Fruit fly (Drosophila melanogaster) whole organism, embryonic: Measurements from ENCODE around the gene CG31922.
A peak's percentile ranks its signal among the peaks of the same experiment; 100 is the strongest.

ENCODE experiments used
- ATbp ChIP-seq: fragments of 200-800 bp; sonication (Bioruptor generic); optimal IDR thresholded peaks from 2 replicates; lab custom pipeline; 2017; ENCODE audit warnings: missing biosample characterization, mild to moderate bottlenecking, missing genetic modification characterization, missing genetic modification reagents
- Bgb ChIP-seq: fragments of 200-800 bp; sonication (Bioruptor generic); IDR thresholded peaks from 2 replicates; pipeline ENCODE4 v1.3.6; 2022; ENCODE audit warnings: missing biosample characterization, missing genetic modification characterization; ENCODE audit not compliant: partially characterized antibody
- CG10366 ChIP-seq: fragments of 200-800 bp; sonication (Bioruptor generic); IDR thresholded peaks from 2 replicates; pipeline ENCODE4 v1.3.6; 2022; ENCODE audit warnings: missing biosample characterization, missing genetic modification characterization
- CG11723 ChIP-seq: fragments of 200-800 bp; sonication (Bioruptor generic); optimal IDR thresholded peaks from 2 replicates; lab custom pipeline; 2017; ENCODE audit warnings: missing biosample characterization, mild to moderate bottlenecking, missing genetic modification characterization
- CG12219 ChIP-seq: fragments of 200-800 bp; sonication (Bioruptor generic); optimal IDR thresholded peaks from 3 replicates; lab custom pipeline; 2018; ENCODE audit warnings: missing biosample characterization, mild to moderate bottlenecking, missing genetic modification characterization
- CG12744 ChIP-seq: fragments of 200-800 bp; sonication (Bioruptor generic); optimal IDR thresholded peaks from 2 replicates; lab custom pipeline; 2016; ENCODE audit warnings: missing biosample characterization, missing genetic modification characterization
- CG14014 ChIP-seq: fragments of 200-800 bp; sonication (Bioruptor generic); IDR thresholded peaks from 2 replicates; pipeline ENCODE4 v1.3.6; 2022; ENCODE audit warnings: missing biosample characterization, missing genetic modification characterization
- CG14860 ChIP-seq: fragments of 200-800 bp; sonication (Bioruptor generic); IDR thresholded peaks from 3 replicates; pipeline ENCODE4 v1.3.6; 2022; ENCODE audit warnings: missing biosample characterization, missing genetic modification characterization; ENCODE audit not compliant: partially characterized antibody
- CG15269 ChIP-seq: fragments of 200-800 bp; sonication (Bioruptor generic); optimal IDR thresholded peaks from 2 replicates; lab custom pipeline; 2018; ENCODE audit warnings: missing biosample characterization, mild to moderate bottlenecking, missing genetic modification characterization, moderate library complexity
- CG1647 ChIP-seq: fragments of 200-800 bp; sonication (Bioruptor generic); optimal IDR thresholded peaks from 3 replicates; lab custom pipeline; 2016; ENCODE audit warnings: missing biosample characterization, missing genetic modification characterization
- CG17912 ChIP-seq: fragments of 200-800 bp; sonication (Bioruptor generic); optimal IDR thresholded peaks from 2 replicates; lab custom pipeline; 2018; ENCODE audit warnings: missing biosample characterization, mild to moderate bottlenecking, missing genetic modification characterization
- CG18011 ChIP-seq: fragments of 200-800 bp; sonication (Bioruptor generic); optimal IDR thresholded peaks from 2 replicates; lab custom pipeline; 2017; ENCODE audit warnings: missing biosample characterization, missing genetic modification characterization, mild to moderate bottlenecking, moderate library complexity, missing genotype
- CG18619 ChIP-seq: fragments of 200-800 bp; sonication (Bioruptor generic); optimal IDR thresholded peaks from 3 replicates; lab custom pipeline; 2017; ENCODE audit warnings: missing biosample characterization, mild to moderate bottlenecking, missing genetic modification characterization
- CG3726 ChIP-seq: fragments of 200-800 bp; sonication (Bioruptor generic); IDR thresholded peaks from 3 replicates; pipeline ENCODE4, ENCODE4 v1.3.6; 2022; ENCODE audit warnings: missing biosample characterization, missing genetic modification characterization
- CG5180 ChIP-seq: fragments of 200-800 bp; sonication (Bioruptor generic); optimal IDR thresholded peaks from 3 replicates; lab custom pipeline; 2017; ENCODE audit warnings: missing biosample characterization, missing genetic modification characterization, mild to moderate bottlenecking, moderate library complexity, missing genetic modification reagents
- CG6654 ChIP-seq: fragments of 200-800 bp; sonication (Bioruptor generic); optimal IDR thresholded peaks from 2 replicates; lab custom pipeline; 2017; ENCODE audit warnings: missing biosample characterization, mild to moderate bottlenecking, missing genetic modification characterization
- CG8388 ChIP-seq: fragments of 200-800 bp; sonication (Bioruptor generic); optimal IDR thresholded peaks from 2 replicates; lab custom pipeline; 2019; ENCODE audit warnings: missing biosample characterization, mild to moderate bottlenecking, missing genetic modification characterization, moderate library complexity
- CkIIα-i1 ChIP-seq: fragments of 200-800 bp; sonication (Bioruptor generic); IDR thresholded peaks from 2 replicates; pipeline ENCODE4 v1.3.6; 2022; ENCODE audit warnings: missing biosample characterization, missing genetic modification characterization
- D19B ChIP-seq: fragments of 200-800 bp; sonication (Bioruptor generic); optimal IDR thresholded peaks from 2 replicates; lab custom pipeline; 2017; ENCODE audit warnings: missing biosample characterization, mild to moderate bottlenecking, missing genetic modification characterization
- Deaf1 ChIP-seq: fragments of 200-800 bp; optimal IDR thresholded peaks from 3 replicates; lab custom pipeline; 2019; ENCODE audit warnings: missing biosample characterization, mild to moderate bottlenecking, missing genetic modification characterization, moderate library complexity
- Dip2 ChIP-seq: fragments of 200-800 bp; sonication (Bioruptor generic); IDR thresholded peaks from 2 replicates; pipeline ENCODE4 v1.3.6; 2022; ENCODE audit warnings: missing biosample characterization, missing genetic modification characterization
- H15 ChIP-seq: fragments of 200-800 bp; sonication (Bioruptor generic); IDR thresholded peaks from 3 replicates; pipeline ENCODE4 v1.3.6; 2022; ENCODE audit warnings: missing biosample characterization, missing genetic modification characterization
- HHEX ChIP-seq: fragments of 200-800 bp; sonication (Bioruptor generic); optimal IDR thresholded peaks from 3 replicates; lab custom pipeline; 2017; ENCODE audit warnings: missing biosample characterization, mild to moderate bottlenecking, missing genetic modification characterization, missing genetic modification reagents
- HLH4C ChIP-seq: fragments of 200-800 bp; sonication (Bioruptor generic); IDR thresholded peaks from 3 replicates; pipeline ENCODE4 v1.3.6; 2022; ENCODE audit warnings: missing biosample characterization, missing genetic modification characterization; ENCODE audit not compliant: partially characterized antibody
- Lim3 ChIP-seq: fragments of 200-800 bp; sonication (Bioruptor generic); IDR thresholded peaks from 2 replicates; pipeline ENCODE4 v1.3.6; 2022; ENCODE audit warnings: missing biosample characterization, missing genetic modification characterization
- Lpt ChIP-seq: fragments of >200 bp; optimal IDR thresholded peaks from 2 replicates; lab custom pipeline; 2018; ENCODE audit warnings: missing biosample characterization, missing genetic modification characterization
- Max ChIP-seq: fragments of 200-800 bp; sonication (Bioruptor generic); optimal IDR thresholded peaks from 2 replicates; lab custom pipeline; 2016; ENCODE audit warnings: missing biosample characterization, mild to moderate bottlenecking, missing genetic modification characterization
- Med ChIP-seq: fragments of 200-800 bp; sonication (Bioruptor generic); peaks from one replicate; lab custom pipeline; 2016; ENCODE audit warnings: missing biosample characterization, missing genetic modification characterization, mild to moderate bottlenecking, inconsistent platforms, moderate library complexity
- Sin3A ChIP-seq: fragments of >200 bp; optimal IDR thresholded peaks from 2 replicates; lab custom pipeline; 2018
- Xrp1 ChIP-seq: fragments of 200-800 bp; sonication (Bioruptor generic); IDR thresholded peaks from 2 replicates; pipeline ENCODE4 v1.3.6; 2022; ENCODE audit warnings: missing biosample characterization, missing genetic modification characterization
- ash1 ChIP-seq: fragments of 200-800 bp; sonication (Bioruptor generic); optimal IDR thresholded peaks from 2 replicates; lab custom pipeline; 2018; ENCODE audit warnings: missing biosample characterization, mild to moderate bottlenecking, missing genetic modification characterization
- bcd ChIP-seq: fragments of 200-800 bp; sonication (Bioruptor generic); optimal IDR thresholded peaks from 2 replicates; lab custom pipeline; 2017; ENCODE audit warnings: missing biosample characterization, mild to moderate bottlenecking, missing genetic modification characterization
- cad ChIP-seq: fragments of >200 bp; optimal IDR thresholded peaks from 2 replicates; lab custom pipeline; 2017; ENCODE audit warnings: missing biosample characterization, missing genetic modification characterization
- gfzf ChIP-seq: fragments of 200-800 bp; sonication (Bioruptor generic); optimal IDR thresholded peaks from 2 replicates; lab custom pipeline; 2016; ENCODE audit warnings: missing biosample characterization, mild to moderate bottlenecking, missing genetic modification characterization, moderate library complexity
- gt ChIP-seq: fragments of 200-800 bp; sonication (Bioruptor generic); IDR thresholded peaks from 2 replicates; pipeline ENCODE4 v1.3.6; 2022; ENCODE audit warnings: missing biosample characterization, missing genetic modification characterization
- kah ChIP-seq: fragments of 200-800 bp; sonication (Bioruptor generic); optimal IDR thresholded peaks from 2 replicates; lab custom pipeline; 2018; ENCODE audit warnings: missing biosample characterization, mild to moderate bottlenecking, missing genetic modification characterization
- ken ChIP-seq: fragments of 200-800 bp; sonication (Bioruptor generic); IDR thresholded peaks from 3 replicates; pipeline ENCODE4 v1.3.6; 2022; ENCODE audit warnings: missing biosample characterization, missing genetic modification characterization
- klu ChIP-seq: fragments of 200-800 bp; sonication (Bioruptor generic); IDR thresholded peaks from 2 replicates; pipeline ENCODE4 v1.3.6; 2022; ENCODE audit warnings: missing biosample characterization, missing genetic modification characterization
- kni ChIP-seq: fragments of 200-800 bp; sonication (Bioruptor generic); optimal IDR thresholded peaks from 3 replicates; lab custom pipeline; 2017; ENCODE audit warnings: mild to moderate bottlenecking, missing biosample characterization, missing genetic modification reagents, missing genetic modification characterization
- maf-S ChIP-seq: fragments of 200-800 bp; sonication (Bioruptor generic); optimal IDR thresholded peaks from 2 replicates; lab custom pipeline; 2016; ENCODE audit warnings: missing biosample characterization, missing genetic modification characterization
- onecut ChIP-seq: fragments of 200-800 bp; sonication (Bioruptor generic); IDR thresholded peaks from 2 replicates; pipeline ENCODE4 v1.3.6; 2022; ENCODE audit warnings: missing biosample characterization, missing genetic modification characterization
- peb ChIP-seq: fragments of 200-800 bp; sonication (Bioruptor generic); IDR thresholded peaks from 2 replicates; pipeline ENCODE4 v1.3.6; 2022; ENCODE audit warnings: missing biosample characterization, missing genetic modification characterization
- rib ChIP-seq: fragments of 200-800 bp; sonication (Bioruptor generic); IDR thresholded peaks from 2 replicates; pipeline ENCODE4 v1.3.6; 2022; ENCODE audit warnings: missing biosample characterization, missing genetic modification characterization
- sc ChIP-seq, 3 experiments: fragments of >200 bp in 2 of 3; fragments of 200-800 bp in 1 of 3; sonication (Bioruptor generic) in 1 of 3; optimal IDR thresholded peaks; 2 replicates in 2 of 3; 3 replicates in 1 of 3; lab custom pipeline; 2017; ENCODE audit warnings: mild to moderate bottlenecking in 1 of 3, missing biosample characterization in 1 of 3, missing genetic modification characterization in 1 of 3, missing genetic modification reagents in 1 of 3
- scrt ChIP-seq: fragments of 200-800 bp; sonication (Bioruptor generic); optimal IDR thresholded peaks from 2 replicates; lab custom pipeline; 2018; ENCODE audit warnings: missing biosample characterization, mild to moderate bottlenecking, missing genetic modification characterization, moderate library complexity
- sd ChIP-seq: fragments of 200-800 bp; sonication (Bioruptor generic); optimal IDR thresholded peaks from 3 replicates; lab custom pipeline; 2018; ENCODE audit warnings: missing biosample characterization, mild to moderate bottlenecking, missing genetic modification characterization, moderate library complexity
- sisA ChIP-seq: fragments of 200-800 bp; sonication (Bioruptor generic); IDR thresholded peaks from 2 replicates; pipeline ENCODE4 v1.3.6; 2022; ENCODE audit warnings: missing biosample characterization, missing genetic modification characterization
- slp2 ChIP-seq: fragments of 200-800 bp; sonication (Bioruptor generic); optimal IDR thresholded peaks from 2 replicates; lab custom pipeline; 2016; ENCODE audit warnings: missing biosample characterization, missing genetic modification characterization
- tgo ChIP-seq: fragments of 200-800 bp; sonication (Bioruptor generic); IDR thresholded peaks from 3 replicates; pipeline ENCODE4 v1.3.6; 2022; ENCODE audit warnings: missing biosample characterization, missing genetic modification characterization
- tna ChIP-seq: fragments of 200-800 bp; sonication (Bioruptor generic); IDR thresholded peaks from 2 replicates; pipeline ENCODE4 v1.3.6; 2022; ENCODE audit warnings: missing biosample characterization, missing genetic modification characterization; ENCODE audit not compliant: partially characterized antibody

The CG31922 gene

dm6 chr2L:1169867-1170415 lies at the start of gene CG31922, which contains the start of gene Plap (continued):
- TF ChIP-seq ken (no peak), CG5180 (GFP tag; lab: Kevin White, UChicago) (no peak), Deaf1 (tag; lab: Kevin White, UChicago) (peak; percentile 41), CG11723 (no peak), Max (GFP tag; lab: Kevin White, UChicago) (peak; percentile 76), CG10366 (GFP tag; lab: Robert Waterston, UW) (peak; percentile 38), D19B (GFP tag; lab: Kevin White, UChicago) (no peak), CG15269 (tag; lab: Kevin White, UChicago) (no peak), CG18011 (peak; percentile 53), CG18619 (GFP tag; lab: Kevin White, UChicago) (peak; percentile 66), sc (optimal IDR thresholded peaks at IDR 0.05; lab: Kevin White, UChicago) (no peak), sc (GFP tag; optimal IDR thresholded peaks at IDR 0.05; lab: Kevin White, UChicago) (no peak), scrt (no peak), klu (GFP tag; lab: Robert Waterston, UW) (peak; percentile 52), CG1647 (peak; percentile 69), CG3726 (GFP tag; lab: Robert Waterston, UW) (no peak), HHEX (peak; percentile 3), Lim3 (GFP tag; lab: Robert Waterston, UW) (no peak), Sin3A (lab: Kevin White, UChicago) (peak; percentile 74), Bgb (peak; percentile 81), CG14014 (GFP tag; lab: Robert Waterston, UW) (0 out of 2 replicates have a peak, but pooled peaks have one; percentile 30), rib (GFP tag; lab: Robert Waterston, UW) (peak; percentile 84), H15 (GFP tag; lab: Robert Waterston, UW) (no peak), CG17912 (GFP tag; lab: Kevin White, UChicago) (no peak), maf-S (GFP tag; lab: Kevin White, UChicago) (peak; percentile 19), Dip2 (no peak), ash1 (no peak), peb (GFP tag; lab: Robert Waterston, UW) (no peak), Med (GFP tag; lab: Kevin White, UChicago) (peak; percentile 93), CG14860 (GFP tag; lab: Robert Waterston, UW) (peak; percentile 92), tna (GFP tag; lab: Robert Waterston, UW) (peak; percentile 38; the same call in 1 of the 2 replicates), kni (GFP tag; lab: Kevin White, UChicago) (peak; percentile 14), gt (GFP tag; lab: Robert Waterston, UW) (no peak), sd (tag; lab: Kevin White, UChicago) (no peak), kah (GFP tag; lab: Kevin White, UChicago) (no peak), slp2 (GFP tag; lab: Kevin White, UChicago) (peak; percentile 45), gfzf (GFP tag; lab: Kevin White, UChicago) (peak; percentile 21), CG6654 (GFP tag; lab: Kevin White, UChicago) (no peak), sisA (no peak), bcd (peak; percentile 63), ATbp (GFP tag; lab: Kevin White, UChicago) (no peak), HLH4C (GFP tag; lab: Robert Waterston, UW) (peak; percentile 79), onecut (GFP tag; lab: Robert Waterston, UW) (no peak; the same call in 1 of the 2 replicates), Lpt (GFP tag; lab: Kevin White, UChicago) (no peak), CG8388 (GFP tag; lab: Kevin White, UChicago) (peak; percentile 58), tgo (GFP tag; lab: Robert Waterston, UW) (peak; percentile 61; the same call in 1 of the 3 replicates), cad (GFP tag; lab: Kevin White, UChicago) (no peak), CG12744 (GFP tag; lab: Kevin White, UChicago) (peak; percentile 67), Xrp1 (GFP tag; lab: Robert Waterston, UW) (peak; percentile 72), CG12219 (GFP tag; lab: Kevin White, UChicago) (no peak), CkIIα-i1 (GFP tag; lab: Robert Waterston, UW) (no peak)
